Fruit fly (Drosophila melanogaster) whole organism, embryonic: ENCODE measurements around the gene sad.

Experiments used
- CG10147 ChIP-seq: fragments of 200-800 bp; sonication (Bioruptor generic); optimal IDR thresholded peaks from 2 replicates; lab custom pipeline; 2019; ENCODE audit warnings: missing biosample characterization, mild to moderate bottlenecking, missing genetic modification characterization, moderate library complexity
- CG15269 ChIP-seq: fragments of 200-800 bp; sonication (Bioruptor generic); optimal IDR thresholded peaks from 2 replicates; lab custom pipeline; 2018; ENCODE audit warnings: missing biosample characterization, mild to moderate bottlenecking, missing genetic modification characterization, moderate library complexity
- abd-A ChIP-seq: fragments of 200-800 bp; sonication (Bioruptor generic); optimal IDR thresholded peaks from 3 replicates; lab custom pipeline; 2019; ENCODE audit warnings: missing biosample characterization, mild to moderate bottlenecking, missing genetic modification characterization, moderate library complexity
- eve ChIP-seq, 2 experiments: fragments of >200 bp; optimal IDR thresholded peaks; 2 replicates each; lab custom pipeline; 2017; ENCODE audit warnings: missing biosample characterization in 2 of 2, missing genetic modification characterization in 2 of 2

- TF ChIP-seq eve (GFP tag; optimal IDR thresholded peaks at IDR 0.05; lab: Kevin White, UChicago) = no peak
- peak; percentile 4 for TF ChIP-seq abd-A (tag; lab: Kevin White, UChicago)
- no peak for TF ChIP-seq CG10147
- no peak for TF ChIP-seq CG15269 (tag; lab: Kevin White, UChicago)
These were observed 43.6 kb upstream of the sad start for dm6 chr3R:11833406-11833805.
